Fruit fly (Drosophila melanogaster): ENCODE results near the gene obst-I.

The obst-I gene

dm6 chr3L:2262515-2262944, 5.1 kb upstream of the obst-I start, which contains the start of the genes oxt and CG13807:
oxt (minus strand) TSS chr3L:2262664.
CG13807 (plus strand) TSS chr3L:2262919.
- TF ChIP-seq Hr96 (GFP tag; optimal IDR thresholded peaks at IDR 0.05): peak; percentile 72
- peak; percentile 72 for TF ChIP-seq toe (GFP tag; optimal IDR thresholded peaks at IDR 0.05)
- TF ChIP-seq Mnt (GFP tag; optimal IDR thresholded peaks at IDR 0.05): peak; percentile 78
- peak; percentile 71 for TF ChIP-seq pad (GFP tag; optimal IDR thresholded peaks at IDR 0.05)
- peak; percentile 72 for TF ChIP-seq CG12768 (GFP tag; optimal IDR thresholded peaks at IDR 0.05)
- peak; percentile 17 for TF ChIP-seq cic (GFP tag; optimal IDR thresholded peaks at IDR 0.05)
- peak; percentile 70 for TF ChIP-seq tj (GFP tag; optimal IDR thresholded peaks at IDR 0.05)
- peak; percentile 89 for TF ChIP-seq CG11617 (GFP tag; optimal IDR thresholded peaks at IDR 0.05)
- peak; percentile 90 for TF ChIP-seq CG7101 (tag; optimal IDR thresholded peaks at IDR 0.05)
- peak; percentile 77 for TF ChIP-seq CG5204 (GFP tag; optimal IDR thresholded peaks at IDR 0.05)
- TF ChIP-seq ovo (GFP tag; optimal IDR thresholded peaks at IDR 0.05): peak; percentile 62
- no peak for TF ChIP-seq Clk (GFP tag; optimal IDR thresholded peaks at IDR 0.05)
- TF ChIP-seq bab1 (GFP tag; optimal IDR thresholded peaks at IDR 0.05): peak; percentile 96
- peak; percentile 79 for TF ChIP-seq CG14711 (tag; optimal IDR thresholded peaks at IDR 0.05)
- peak; percentile 78 for TF ChIP-seq CG33017 (tag; optimal IDR thresholded peaks at IDR 0.05)
- peak; percentile 79 for TF ChIP-seq Crg-1 (GFP tag; optimal IDR thresholded peaks at IDR 0.05)
- TF ChIP-seq kay (GFP tag; ENCODE audit: borderline replicate concordance): no peak
- TF ChIP-seq cnc (optimal IDR thresholded peaks at IDR 0.05): no peak
- TF ChIP-seq CG7045 (GFP tag; optimal IDR thresholded peaks at IDR 0.05): peak; percentile 86
- peak; percentile 80 for TF ChIP-seq CG1620 (GFP tag; optimal IDR thresholded peaks at IDR 0.05)

dm6 chr3L:2265692-2266444, 1.8 kb upstream of the obst-I start, which contains the start of the genes ecd and CG13806:
ecd (minus strand) TSS chr3L:2265857.
CG13806 (plus strand) TSS chr3L:2266394.
- TF ChIP-seq CG7045 (GFP tag; optimal IDR thresholded peaks at IDR 0.05) (no peak), cic (GFP tag; optimal IDR thresholded peaks at IDR 0.05) (no peak), toe (GFP tag; optimal IDR thresholded peaks at IDR 0.05) (no peak), CG7101 (tag; optimal IDR thresholded peaks at IDR 0.05) (peak; percentile 22), CG14711 (tag; optimal IDR thresholded peaks at IDR 0.05) (no peak), CG33017 (tag; optimal IDR thresholded peaks at IDR 0.05) (no peak), ovo (GFP tag; optimal IDR thresholded peaks at IDR 0.05) (peak; percentile 32), Hr96 (GFP tag; optimal IDR thresholded peaks at IDR 0.05) (peak; percentile 5), kay (GFP tag; ENCODE audit: borderline replicate concordance) (no peak), Clk (GFP tag; optimal IDR thresholded peaks at IDR 0.05) (no peak), CG5204 (GFP tag; optimal IDR thresholded peaks at IDR 0.05) (no peak), cnc (optimal IDR thresholded peaks at IDR 0.05) (no peak), CG11617 (GFP tag; optimal IDR thresholded peaks at IDR 0.05) (no peak), bab1 (GFP tag; optimal IDR thresholded peaks at IDR 0.05) (no peak), CG1620 (GFP tag; optimal IDR thresholded peaks at IDR 0.05) (peak; percentile 30), pad (GFP tag; optimal IDR thresholded peaks at IDR 0.05) (no peak), Mnt (GFP tag; optimal IDR thresholded peaks at IDR 0.05) (no peak), CG12768 (GFP tag; optimal IDR thresholded peaks at IDR 0.05) (no peak), Crg-1 (GFP tag; optimal IDR thresholded peaks at IDR 0.05) (no peak)

dm6 chr3L:2268525-2268924, 867 bp downstream of the obst-I start, which contains the start of gene CG32302:
CG32302 (plus strand) TSS chr3L:2268825.
- TF ChIP-seq Clk (GFP tag; optimal IDR thresholded peaks at IDR 0.05): no peak
- no peak for TF ChIP-seq CG7045 (GFP tag; optimal IDR thresholded peaks at IDR 0.05)
- no peak for TF ChIP-seq CG7101 (tag; optimal IDR thresholded peaks at IDR 0.05)
- TF ChIP-seq ovo (GFP tag; optimal IDR thresholded peaks at IDR 0.05): no peak
- TF ChIP-seq kay (GFP tag; ENCODE audit: borderline replicate concordance): no peak
- no peak for TF ChIP-seq CG14711 (tag; optimal IDR thresholded peaks at IDR 0.05)
- no peak for TF ChIP-seq bab1 (GFP tag; optimal IDR thresholded peaks at IDR 0.05)
- TF ChIP-seq Hr96 (GFP tag; optimal IDR thresholded peaks at IDR 0.05): no peak
- TF ChIP-seq pad (GFP tag; optimal IDR thresholded peaks at IDR 0.05): no peak
- no peak for TF ChIP-seq CG11617 (GFP tag; optimal IDR thresholded peaks at IDR 0.05)

dm6 chr3L:2272669-2273068, 5.0 kb downstream of the obst-I start, which contains the start of gene yellow-g:
yellow-g (minus strand) TSS chr3L:2272769.
- TF ChIP-seq CG5204 (GFP tag; optimal IDR thresholded peaks at IDR 0.05): no peak

dm6 chr3L:2273392-2273791, 5.7 kb downstream of the obst-I start:
- TF ChIP-seq bab1 (GFP tag; optimal IDR thresholded peaks at IDR 0.05) (no peak), CG12768 (GFP tag; optimal IDR thresholded peaks at IDR 0.05) (no peak), Clk (GFP tag; optimal IDR thresholded peaks at IDR 0.05) (no peak), Mnt (GFP tag; optimal IDR thresholded peaks at IDR 0.05) (no peak), CG14711 (tag; optimal IDR thresholded peaks at IDR 0.05) (no peak), cic (GFP tag; optimal IDR thresholded peaks at IDR 0.05) (no peak), CG33017 (tag; optimal IDR thresholded peaks at IDR 0.05) (no peak), cnc (optimal IDR thresholded peaks at IDR 0.05) (no peak), CG5204 (GFP tag; optimal IDR thresholded peaks at IDR 0.05) (no peak)

dm6 chr3L:2276250-2276649, 8.6 kb downstream of the obst-I start, which contains the start of gene yellow-g2:
yellow-g2 (plus strand) TSS chr3L:2276550.
- TF ChIP-seq ovo (GFP tag; optimal IDR thresholded peaks at IDR 0.05): no peak
- TF ChIP-seq tj (GFP tag; optimal IDR thresholded peaks at IDR 0.05): no peak
- TF ChIP-seq CG7045 (GFP tag; optimal IDR thresholded peaks at IDR 0.05): no peak
- no peak for TF ChIP-seq cic (GFP tag; optimal IDR thresholded peaks at IDR 0.05)
- TF ChIP-seq Clk (GFP tag; optimal IDR thresholded peaks at IDR 0.05): no peak
- no peak for TF ChIP-seq kay (GFP tag; ENCODE audit: borderline replicate concordance)
- no peak for TF ChIP-seq Crg-1 (GFP tag; optimal IDR thresholded peaks at IDR 0.05)

All from whole organism, adult.